Worm (Caenorhabditis elegans) whole organism, late embryonic: ENCODE results near the gene clc-31.

Experiments
- C08G9.2 ChIP-seq: sonication (generic microtip); optimal IDR thresholded peaks from 2 replicates; lab custom pipeline; 2016; ENCODE audit warnings: mild to moderate bottlenecking, missing genetic modification characterization, moderate library complexity, missing compliant biosample characterization
- K02D7.2 ChIP-seq: sonication (generic microtip); optimal IDR thresholded peaks from 2 replicates; lab custom pipeline; 2017; ENCODE audit warnings: mild to moderate bottlenecking, missing genetic modification characterization, missing compliant biosample characterization
- K09A11.1 ChIP-seq: sonication (generic microtip); optimal IDR thresholded peaks from 2 replicates; lab custom pipeline; 2017; ENCODE audit warnings: antibody characterized with exemption, mild to moderate bottlenecking, missing genetic modification characterization, missing compliant biosample characterization; ENCODE audit not compliant: insufficient read depth
- T23F11.4 ChIP-seq: fragments of 200-800 bp; sonication (Bioruptor generic); optimal IDR thresholded peaks from 2 replicates; lab custom pipeline; 2018; ENCODE audit warnings: mild to moderate bottlenecking, missing genetic modification characterization, missing compliant biosample characterization
- Y22D7AL.16 ChIP-seq: sonication (generic microtip); optimal IDR thresholded peaks from 2 replicates; lab custom pipeline; 2016; ENCODE audit warnings: missing genetic modification characterization, missing compliant biosample characterization
- ama-1 ChIP-seq: fragments of 150-350 bp; optimal IDR thresholded peaks from 2 replicates; lab custom pipeline; 2014
- ceh-18 ChIP-seq: sonication (generic microtip); optimal IDR thresholded peaks from 2 replicates; lab custom pipeline; 2016; ENCODE audit warnings: missing genetic modification characterization, missing compliant biosample characterization
- ceh-30 ChIP-seq: fragments of 150-350 bp; optimal IDR thresholded peaks from 2 replicates; lab custom pipeline; 2014; ENCODE audit warnings: missing biosample characterization, missing genetic modification characterization
- ceh-31 ChIP-seq: sonication (generic microtip); optimal IDR thresholded peaks from 2 replicates; lab custom pipeline; 2016; ENCODE audit warnings: missing genetic modification characterization, missing compliant biosample characterization
- ceh-34 ChIP-seq: sonication (generic microtip); optimal IDR thresholded peaks from 2 replicates; lab custom pipeline; 2016; ENCODE audit warnings: mild to moderate bottlenecking, missing genetic modification characterization, missing compliant biosample characterization
- ceh-45 ChIP-seq: fragments of 200-800 bp; sonication (Bioruptor generic); IDR thresholded peaks from 2 replicates; pipeline ENCODE4 v1.3.6; 2022; ENCODE audit warnings: missing genetic modification reagents, missing genetic modification characterization, missing compliant biosample characterization
- elt-2 ChIP-seq: sonication (generic microtip); optimal IDR thresholded peaks from 2 replicates; lab custom pipeline; 2016; ENCODE audit warnings: missing genetic modification reagents, missing genetic modification characterization, missing compliant biosample characterization
- ets-4 ChIP-seq: sonication (generic microtip); optimal IDR thresholded peaks from 2 replicates; lab custom pipeline; 2016; ENCODE audit warnings: missing genetic modification characterization, missing compliant biosample characterization
- eyg-1 ChIP-seq: sonication (generic microtip); optimal IDR thresholded peaks from 2 replicates; lab custom pipeline; 2016; ENCODE audit warnings: missing genotype, missing genetic modification characterization, missing compliant biosample characterization
- fax-1 ChIP-seq: sonication (generic microtip); optimal IDR thresholded peaks from 2 replicates; lab custom pipeline; 2016; ENCODE audit warnings: missing genotype, missing genetic modification characterization, missing compliant biosample characterization
- fkh-6 ChIP-seq: sonication (generic microtip); optimal IDR thresholded peaks from 2 replicates; lab custom pipeline; 2016; ENCODE audit warnings: missing genetic modification characterization, missing compliant biosample characterization
- hlh-6 ChIP-seq: sonication (generic microtip); optimal IDR thresholded peaks from 2 replicates; lab custom pipeline; 2016; ENCODE audit warnings: missing genotype, missing genetic modification characterization, missing compliant biosample characterization
- nfya-1 ChIP-seq: sonication (generic microtip); optimal IDR thresholded peaks from 2 replicates; lab custom pipeline; 2017; ENCODE audit warnings: missing genetic modification characterization, mild to moderate bottlenecking, missing compliant biosample characterization, antibody characterized with exemption, moderate library complexity
- nhr-11 ChIP-seq: fragments of 150-350 bp; optimal IDR thresholded peaks from 2 replicates; lab custom pipeline; 2014; ENCODE audit warnings: missing biosample characterization, missing genetic modification characterization
- npax-4 ChIP-seq: sonication (generic microtip); optimal IDR thresholded peaks from 2 replicates; lab custom pipeline; 2016; ENCODE audit warnings: missing genetic modification characterization, missing compliant biosample characterization
- odd-2 ChIP-seq: sonication (generic microtip); optimal IDR thresholded peaks from 2 replicates; lab custom pipeline; 2017; ENCODE audit warnings: antibody characterized with exemption, mild to moderate bottlenecking, missing genetic modification characterization, missing compliant biosample characterization
- pha-2 ChIP-seq: sonication (generic microtip); optimal IDR thresholded peaks from 2 replicates; lab custom pipeline; 2017; ENCODE audit warnings: mild to moderate bottlenecking, missing genetic modification characterization, missing compliant biosample characterization
- ref-2 ChIP-seq: sonication (generic microtip); optimal IDR thresholded peaks from 2 replicates; lab custom pipeline; 2016; ENCODE audit warnings: missing genetic modification characterization, missing compliant biosample characterization
- unc-86 ChIP-seq: sonication (generic microtip); optimal IDR thresholded peaks from 2 replicates; lab custom pipeline; 2016; ENCODE audit warnings: missing genetic modification characterization, missing compliant biosample characterization
- ztf-16 ChIP-seq: sonication (generic microtip); optimal IDR thresholded peaks from 2 replicates; lab custom pipeline; 2017; ENCODE audit warnings: missing genetic modification characterization, missing compliant biosample characterization

Gene clc-31

ce11 chrII:385957-386356 lies 45.6 kb downstream of the clc-31 start, which contains the start of gene C03H5.3:
Gene C03H5.3, plus strand, starts transcription at chrII:386088.
- TF ChIP-seq T23F11.4 (no peak), ceh-34 (tag; lab: Kevin White, UChicago) (no peak), C08G9.2 (tag; lab: Kevin White, UChicago) (no peak), npax-4 (tag; lab: Kevin White, UChicago) (no peak), eyg-1 (no peak), ama-1 (lab: Kevin White, UChicago) (no peak), ceh-30 (tag; lab: Kevin White, UChicago) (no peak), ztf-16 (tag; lab: Kevin White, UChicago) (no peak), nhr-11 (tag; lab: Kevin White, UChicago) (no peak), odd-2 (tag; lab: Kevin White, UChicago) (no peak), hlh-6 (tag; lab: Kevin White, UChicago) (no peak)

ce11 chrII:387844-388355 lies 47.6 kb downstream of the clc-31 start:
- no peak for TF ChIP-seq C08G9.2 (tag; lab: Kevin White, UChicago)
- TF ChIP-seq fkh-6 (tag; lab: Kevin White, UChicago) = no peak
- TF ChIP-seq elt-2 (tag; lab: Kevin White, UChicago) = peak; percentile 15
- no peak for TF ChIP-seq ets-4 (tag; lab: Kevin White, UChicago)
- TF ChIP-seq ref-2 = no peak
- TF ChIP-seq T23F11.4 = no peak
- no peak for TF ChIP-seq K02D7.2 (tag; lab: Kevin White, UChicago)
- TF ChIP-seq ceh-45 = no peak
- TF ChIP-seq, all 69 proteins: peak for 1

ce11 chrII:388533-388932 lies 48.2 kb downstream of the clc-31 start, which contains the start of gene nstp-4:
Gene nstp-4, plus strand, starts transcription at chrII:388833.
- TF ChIP-seq pha-2 (tag; lab: Kevin White, UChicago) (no peak), ceh-30 (tag; lab: Kevin White, UChicago) (no peak), ref-2 (no peak), K09A11.1 (tag; lab: Kevin White, UChicago) (no peak), hlh-6 (tag; lab: Kevin White, UChicago) (no peak), Y22D7AL.16 (tag; lab: Kevin White, UChicago) (no peak), fax-1 (tag; lab: Kevin White, UChicago) (no peak), nfya-1 (tag; lab: Kevin White, UChicago) (no peak), ceh-31 (tag; lab: Kevin White, UChicago) (no peak), K02D7.2 (tag; lab: Kevin White, UChicago) (no peak), unc-86 (tag; lab: Kevin White, UChicago) (no peak), ets-4 (tag; lab: Kevin White, UChicago) (no peak), T23F11.4 (no peak), ceh-18 (tag; lab: Kevin White, UChicago) (no peak)
